Worm (Caenorhabditis elegans) whole organism, L3 larva: Measurements from ENCODE around the gene enee-1.

Source experiments
- aly-2 ChIP-seq: fragments of 150-350 bp; optimal IDR thresholded peaks from 2 replicates; lab custom pipeline; 2014; ENCODE audit warnings: missing biosample characterization, missing genetic modification characterization
- ama-1 ChIP-seq: fragments of 150-350 bp; optimal IDR thresholded peaks from 2 replicates; lab custom pipeline; 2018
- fos-1 ChIP-seq: fragments of 150-350 bp; optimal IDR thresholded peaks from 2 replicates; lab custom pipeline; 2014; ENCODE audit warnings: missing biosample characterization, missing genetic modification characterization
- jun-1 ChIP-seq: fragments of 150-350 bp; optimal IDR thresholded peaks from 2 replicates; lab custom pipeline; 2014; ENCODE audit warnings: missing biosample characterization, missing genetic modification reagents, missing genetic modification characterization
- mdl-1 ChIP-seq: fragments of 150-350 bp; optimal IDR thresholded peaks from 2 replicates; lab custom pipeline; 2014; ENCODE audit warnings: missing biosample characterization, missing genetic modification characterization
- nfya-1 ChIP-seq: sonication (generic microtip); optimal IDR thresholded peaks from 2 replicates; lab custom pipeline; 2017; ENCODE audit warnings: missing genetic modification characterization, mild to moderate bottlenecking, missing compliant biosample characterization, antibody characterized with exemption, moderate library complexity; ENCODE audit not compliant: insufficient read depth
- nhr-23 ChIP-seq: fragments of 150-350 bp; optimal IDR thresholded peaks from 2 replicates; lab custom pipeline; 2014; ENCODE audit warnings: missing biosample characterization, missing genetic modification reagents, missing genetic modification characterization
- nhr-25 ChIP-seq: sonication (generic microtip); optimal IDR thresholded peaks from 2 replicates; lab custom pipeline; 2017; ENCODE audit warnings: missing biosample characterization, missing genetic modification characterization
- nhr-77 ChIP-seq: fragments of 150-350 bp; optimal IDR thresholded peaks from 2 replicates; lab custom pipeline; 2014; ENCODE audit warnings: missing biosample characterization, missing genetic modification characterization
- sea-2 ChIP-seq: fragments of 150-350 bp; sonication (generic microtip); optimal IDR thresholded peaks from 4 replicates; lab custom pipeline; 2014; ENCODE audit warnings: missing biosample characterization, missing genetic modification reagents, missing genetic modification characterization
- skn-1 ChIP-seq: fragments of 150-350 bp; optimal IDR thresholded peaks from 2 replicates; lab custom pipeline; 2014; ENCODE audit warnings: missing biosample characterization, missing genetic modification characterization
- zag-1 ChIP-seq: fragments of 150-350 bp; optimal IDR thresholded peaks from 2 replicates; lab custom pipeline; 2014; ENCODE audit warnings: missing biosample characterization, missing genetic modification characterization

DNA sequence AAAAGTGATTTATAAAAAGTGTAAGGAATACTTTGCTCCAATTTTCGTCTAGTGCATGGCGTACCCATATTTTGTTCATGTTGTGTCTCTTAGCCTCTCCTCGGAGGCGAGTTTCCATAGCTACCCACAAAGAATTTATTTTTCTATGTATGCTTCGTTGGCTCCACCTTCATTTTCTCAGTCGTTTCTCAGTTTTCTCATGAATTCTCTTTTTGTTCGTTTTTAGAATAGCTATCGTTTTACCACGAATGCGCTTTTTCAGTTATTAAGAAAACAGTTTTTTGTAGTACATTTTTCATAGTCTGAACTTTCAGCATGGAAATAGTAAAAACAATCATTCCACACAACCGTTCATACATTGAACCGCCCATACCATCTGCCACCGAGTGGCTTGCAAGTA, 18.1 kb upstream of the enee-1 start, which contains the start of gene osta-1:
- TF ChIP-seq mdl-1 (tag; lab: Kevin White, UChicago) (no peak), aly-2 (tag; lab: Kevin White, UChicago) (no peak), zag-1 (tag; lab: Kevin White, UChicago) (no peak), fos-1 (tag; lab: Kevin White, UChicago) (no peak), nhr-25 (tag; lab: Kevin White, UChicago) (no peak), nhr-77 (tag; lab: Kevin White, UChicago) (no peak), nhr-23 (tag; lab: Kevin White, UChicago) (no peak), ama-1 (lab: Kevin White, UChicago) (no peak), nfya-1 (tag; lab: Kevin White, UChicago) (no peak), jun-1 (tag; lab: Kevin White, UChicago) (no peak), sea-2 (no peak), skn-1 (tag; lab: Kevin White, UChicago) (no peak)
